Fruit fly (Drosophila melanogaster): Measurements from ENCODE around the gene CG4362.

The CG4362 gene

DNA sequence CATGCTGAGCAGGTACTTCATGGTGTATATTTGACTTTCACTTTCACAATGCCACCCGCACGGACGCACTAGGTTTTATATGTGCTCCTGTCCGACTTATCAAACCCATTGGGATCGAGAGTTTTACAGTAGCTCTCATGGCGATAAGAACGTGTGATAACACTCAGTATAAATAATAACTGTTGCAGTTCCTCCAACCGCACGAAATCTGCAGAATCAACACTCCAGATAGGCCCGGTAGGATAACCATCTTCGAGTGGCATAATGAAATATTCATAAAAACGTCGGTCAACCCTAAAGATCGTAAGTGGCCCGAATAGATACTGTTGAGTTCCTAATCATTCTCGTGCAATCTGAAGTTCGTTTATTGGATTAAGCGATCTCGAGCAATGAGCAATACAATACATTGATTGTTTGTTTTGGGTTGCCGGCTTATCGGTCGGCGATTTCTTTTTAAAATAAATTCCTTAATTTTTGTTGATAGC is at the start of gene CG4362:
TSS of gene CG4362 (minus strand) at position 51 of the 485 bp plus-strand sequence.
- TF ChIP-seq Bgb (GFP tag; IDR thresholded peaks at IDR 0.05; ENCODE audit: partially characterized antibody) (no peak), CG32532 (GFP tag; IDR thresholded peaks at IDR 0.05) (0 out of 2 replicates have a peak, but pooled peaks have one; percentile 11), gt (GFP tag; IDR thresholded peaks at IDR 0.05) (no peak), da (GFP tag; optimal IDR thresholded peaks at IDR 0.05) (no peak), CG30020 (tag; optimal IDR thresholded peaks at IDR 0.05) (no peak), chinmo (GFP tag; IDR thresholded peaks at IDR 0.05; ENCODE audit: partially characterized antibody) (0 out of 4 replicates have a peak, but pooled peaks have one; percentile 23), CG15479 (GFP tag; optimal IDR thresholded peaks at IDR 0.05) (peak; percentile 37), exex (tag; optimal IDR thresholded peaks at IDR 0.05) (peak; percentile 87), zf30C (GFP tag; optimal IDR thresholded peaks at IDR 0.05) (no peak), Antp (GFP tag; optimal IDR thresholded peaks at IDR 0.05) (no peak), Scr (GFP tag; IDR thresholded peaks at IDR 0.05; ENCODE audit: partially characterized antibody) (no peak), gro (GFP tag; optimal IDR thresholded peaks at IDR 0.05) (peak; percentile 10), CG34376 (GFP tag; optimal IDR thresholded peaks at IDR 0.05) (peak; percentile 84), vnd (GFP tag; IDR thresholded peaks at IDR 0.05; ENCODE audit: partially characterized antibody) (0 out of 3 replicates have a peak, but pooled peaks have one; percentile 28), CG9609 (GFP tag; optimal IDR thresholded peaks at IDR 0.05) (no peak), mam (GFP tag; optimal IDR thresholded peaks at IDR 0.05) (no peak), CkIIα-i1 (GFP tag; IDR thresholded peaks at IDR 0.05) (no peak), Bdp1 (GFP tag; optimal IDR thresholded peaks at IDR 0.05) (no peak), CG10274 (GFP tag; optimal IDR thresholded peaks at IDR 0.05) (no peak), grn (GFP tag; optimal IDR thresholded peaks at IDR 0.05) (peak; percentile 94), CG42726 (GFP tag; IDR thresholded peaks at IDR 0.05; ENCODE audit: partially characterized antibody) (no peak), Hr51 (GFP tag; optimal IDR thresholded peaks at IDR 0.05) (no peak), sug (tag; optimal IDR thresholded peaks at IDR 0.05) (peak; percentile 74), jumu (GFP tag; optimal IDR thresholded peaks at IDR 0.05) (no peak), CG7357 (GFP tag; IDR thresholded peaks at IDR 0.05) (no peak), CG6175 (GFP tag; IDR thresholded peaks at IDR 0.05) (no peak)

DNA sequence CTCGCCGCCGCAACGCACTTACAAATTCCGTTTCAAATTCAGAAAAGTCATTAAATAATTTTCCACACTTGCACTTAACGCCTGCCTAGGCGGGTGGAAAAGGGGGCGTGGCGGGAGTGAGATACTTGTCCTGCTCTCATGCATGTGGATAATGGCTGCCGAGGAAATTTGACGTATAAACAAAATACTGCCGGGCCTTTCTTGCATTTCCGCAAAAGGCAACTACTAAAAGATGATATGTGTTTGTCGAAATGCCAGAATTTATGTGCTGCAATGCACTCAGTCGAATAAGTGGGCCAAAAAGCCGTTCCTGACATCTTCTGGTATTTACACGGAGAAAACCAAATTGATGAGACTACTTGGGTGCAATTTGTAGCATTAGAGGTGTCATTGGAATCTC is 42.9 kb upstream of the CG4362 start:
- TF ChIP-seq Ets65A (GFP tag) (peak; percentile 92), cg (GFP tag; optimal IDR thresholded peaks at IDR 0.05) (no peak)

DNA sequence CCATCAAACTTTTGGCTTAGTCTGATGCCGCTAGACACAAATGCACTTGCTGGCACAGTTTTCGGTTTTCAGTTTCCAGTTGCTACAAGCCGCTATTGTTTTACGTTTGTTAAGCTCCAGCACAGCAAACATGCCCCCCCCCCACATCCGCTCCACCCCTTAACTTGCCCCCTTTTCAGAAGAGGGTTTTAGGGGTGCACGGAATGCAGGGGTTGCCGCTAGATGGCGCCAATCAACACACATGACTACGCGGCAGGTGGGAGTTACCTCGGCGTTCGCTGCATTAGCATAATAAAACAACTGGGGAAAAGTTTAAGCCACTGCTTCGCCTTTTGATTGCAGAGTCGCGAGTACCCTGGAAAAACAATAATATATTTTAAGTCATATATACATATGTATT is 39.6 kb upstream of the CG4362 start:
- TF ChIP-seq Stat92E (GFP tag; optimal IDR thresholded peaks at IDR 0.05) (no peak), CTCF (GFP tag; optimal IDR thresholded peaks at IDR 0.05) (peak; percentile 76)

- no peak for TF ChIP-seq Sox102F (GFP tag; optimal IDR thresholded peaks at IDR 0.05)
- TF ChIP-seq twi (tag; optimal IDR thresholded peaks at IDR 0.05): no peak
These were observed 31.3 kb upstream of the CG4362 start, which contains the start of gene Ir92a for dm6 chr3R:20338673-20339072. Ir92a (plus strand) TSS chr3R:20338973.

- TF ChIP-seq abd-A (tag; optimal IDR thresholded peaks at IDR 0.05) (peak; percentile 47), CG3995 (GFP tag; optimal IDR thresholded peaks at IDR 0.05) (no peak), dysf (GFP tag; IDR thresholded peaks at IDR 0.05) (no peak), CG10565 (GFP tag; optimal IDR thresholded peaks at IDR 0.05) (no peak), twi (tag; optimal IDR thresholded peaks at IDR 0.05) (no peak), CG7745 (tag; optimal IDR thresholded peaks at IDR 0.05) (no peak), Oli (tag; optimal IDR thresholded peaks at IDR 0.05) (peak; percentile 0), trem (tag; optimal IDR thresholded peaks at IDR 0.05) (no peak), fd102C (GFP tag; optimal IDR thresholded peaks at IDR 0.05) (no peak), stwl (tag; optimal IDR thresholded peaks at IDR 0.05) (peak; percentile 96), Asciz (GFP tag; optimal IDR thresholded peaks at IDR 0.05) (no peak), HLHmδ (GFP tag; optimal IDR thresholded peaks at IDR 0.05) (no peak), CG1529 (GFP tag; optimal IDR thresholded peaks at IDR 0.05) (no peak), CG11504 (tag; optimal IDR thresholded peaks at IDR 0.05) (peak; percentile 21)
These were observed 25.4 kb upstream of the CG4362 start for dm6 chr3R:20332688-20333087.
